Fruit fly (Drosophila melanogaster): ENCODE results near the gene CG9008.

DNA sequence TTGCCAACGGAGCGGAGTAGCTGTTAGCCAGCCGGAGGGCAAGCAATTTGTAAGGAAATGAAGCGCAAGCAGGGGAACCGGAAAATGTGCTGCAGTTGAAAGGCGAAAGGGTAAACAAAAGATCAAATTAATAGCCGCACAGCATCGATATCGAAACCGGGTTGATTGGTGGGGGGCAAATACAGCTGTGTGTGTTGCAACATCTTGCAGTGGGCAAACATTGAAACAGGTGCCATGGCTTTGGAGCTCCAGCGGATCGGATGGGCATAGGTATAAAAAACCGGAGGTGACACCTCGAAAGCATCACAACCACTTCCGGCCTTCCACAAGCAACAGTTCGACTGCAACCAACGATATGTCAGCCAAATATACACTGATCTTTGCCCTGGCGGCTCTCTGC, 44.1 kb downstream of the CG9008 start, which contains the start of gene nur:
- TF ChIP-seq CG16779 (tag; optimal IDR thresholded peaks at IDR 0.05) (no peak), OdsH (GFP tag; optimal IDR thresholded peaks at IDR 0.05) (no peak)
